Worm (Caenorhabditis elegans) whole organism, mixed stage, embryonic: Measurements from ENCODE around the gene mthf-1.
A peak's percentile ranks its signal among the peaks of the same experiment; 100 is the strongest.

ENCODE experiments used
- M03D4.4 ChIP-seq: sonication (generic microtip); optimal IDR thresholded peaks from 2 replicates; lab custom pipeline; 2017; ENCODE audit warnings: mild to moderate bottlenecking, missing genetic modification characterization, missing compliant biosample characterization
- bed-3 ChIP-seq: fragments of 200-800 bp; sonication (Bioruptor generic); optimal IDR thresholded peaks from 3 replicates; lab custom pipeline; 2018; ENCODE audit warnings: mild to moderate bottlenecking, missing genetic modification characterization, moderate library complexity, missing compliant biosample characterization
- blmp-1 ChIP-seq: fragments of 150-350 bp; optimal IDR thresholded peaks from 2 replicates; lab custom pipeline; 2014; ENCODE audit warnings: missing biosample characterization, missing genetic modification characterization
- ceh-39 ChIP-seq: fragments of 150-350 bp; optimal IDR thresholded peaks from 2 replicates; lab custom pipeline; 2014; ENCODE audit warnings: missing biosample characterization, missing genetic modification characterization
- ceh-43 ChIP-seq: fragments of 200-800 bp; sonication (Bioruptor generic); optimal IDR thresholded peaks from 2 replicates; lab custom pipeline; 2018; ENCODE audit warnings: mild to moderate bottlenecking, missing genetic modification characterization, moderate library complexity, missing compliant biosample characterization
- ceh-83 ChIP-seq: fragments of 200-800 bp; sonication (Bioruptor generic); optimal IDR thresholded peaks from 2 replicates; lab custom pipeline; 2018; ENCODE audit warnings: mild to moderate bottlenecking, missing genetic modification characterization, missing compliant biosample characterization
- ces-1 ChIP-seq: fragments of 150-350 bp; optimal IDR thresholded peaks from 2 replicates; lab custom pipeline; 2014; ENCODE audit warnings: missing biosample characterization, missing genetic modification reagents, missing genetic modification characterization
- cnd-1 ChIP-seq: fragments of 200-800 bp; sonication (Bioruptor generic); optimal IDR thresholded peaks from 2 replicates; lab custom pipeline; 2018; ENCODE audit warnings: mild to moderate bottlenecking, missing genetic modification characterization, missing compliant biosample characterization
- drap-1 ChIP-seq: fragments of 200-800 bp; sonication (Bioruptor generic); optimal IDR thresholded peaks from 3 replicates; lab custom pipeline; 2018; ENCODE audit warnings: mild to moderate bottlenecking, missing genetic modification characterization, missing compliant biosample characterization
- elt-1 ChIP-seq: sonication (generic microtip); optimal IDR thresholded peaks from 2 replicates; lab custom pipeline; 2017; ENCODE audit warnings: missing genetic modification characterization, mild to moderate bottlenecking, missing compliant biosample characterization, antibody characterized with exemption, moderate library complexity, borderline replicate concordance; ENCODE audit not compliant: insufficient read depth
- elt-3 ChIP-seq: fragments of 150-350 bp; optimal IDR thresholded peaks from 2 replicates; lab custom pipeline; 2014; ENCODE audit warnings: missing biosample characterization, missing genetic modification characterization
- flh-1 ChIP-seq: fragments of 200-800 bp; sonication (Bioruptor generic); optimal IDR thresholded peaks from 2 replicates; lab custom pipeline; 2018; ENCODE audit warnings: mild to moderate bottlenecking, missing genetic modification characterization, moderate library complexity, missing compliant biosample characterization
- ham-2 ChIP-seq: fragments of 200-800 bp; sonication (Bioruptor generic); optimal IDR thresholded peaks from 2 replicates; lab custom pipeline; 2018; ENCODE audit warnings: mild to moderate bottlenecking, missing genetic modification characterization, missing compliant biosample characterization
- hlh-1 ChIP-seq: fragments of 150-350 bp; optimal IDR thresholded peaks from 2 replicates; lab custom pipeline; 2014; ENCODE audit warnings: missing biosample characterization, missing genetic modification reagents, missing genetic modification characterization
- lin-13 ChIP-seq: fragments of 150-350 bp; optimal IDR thresholded peaks from 2 replicates; lab custom pipeline; 2014; ENCODE audit warnings: missing biosample characterization, missing genetic modification characterization
- lin-32 ChIP-seq: fragments of 200-800 bp; sonication (Bioruptor generic); optimal IDR thresholded peaks from 2 replicates; lab custom pipeline; 2018; ENCODE audit warnings: mild to moderate bottlenecking, missing genetic modification characterization, missing compliant biosample characterization
- lsy-2 ChIP-seq: fragments of 150-350 bp; optimal IDR thresholded peaks from 2 replicates; lab custom pipeline; 2014; ENCODE audit warnings: missing biosample characterization, missing genetic modification characterization
- mab-5 ChIP-seq: fragments of 150-350 bp; optimal IDR thresholded peaks from 2 replicates; lab custom pipeline; 2014; ENCODE audit warnings: missing biosample characterization, missing genetic modification characterization
- mep-1 ChIP-seq: fragments of 150-350 bp; optimal IDR thresholded peaks from 2 replicates; lab custom pipeline; 2017; ENCODE audit warnings: missing biosample characterization, missing genetic modification reagents, missing genetic modification characterization, inconsistent platforms
- mls-2 ChIP-seq: sonication (generic microtip); optimal IDR thresholded peaks from 2 replicates; lab custom pipeline; 2016; ENCODE audit warnings: mild to moderate bottlenecking, missing genetic modification characterization, moderate library complexity, missing compliant biosample characterization
- nhr-12 ChIP-seq: fragments of 150-350 bp; optimal IDR thresholded peaks from 2 replicates; lab custom pipeline; 2014; ENCODE audit warnings: missing biosample characterization, missing genetic modification characterization
- nhr-2 ChIP-seq: fragments of 150-350 bp; optimal IDR thresholded peaks from 2 replicates; lab custom pipeline; 2014; ENCODE audit warnings: missing biosample characterization, missing genetic modification characterization
- nhr-237 ChIP-seq: fragments of 150-350 bp; optimal IDR thresholded peaks from 2 replicates; lab custom pipeline; 2014; ENCODE audit warnings: missing biosample characterization, missing genetic modification characterization
- nhr-28 ChIP-seq: fragments of 150-350 bp; optimal IDR thresholded peaks from 2 replicates; lab custom pipeline; 2014; ENCODE audit warnings: missing biosample characterization, missing genetic modification characterization
- nhr-76 ChIP-seq: sonication (generic microtip); optimal IDR thresholded peaks from 2 replicates; lab custom pipeline; 2017; ENCODE audit warnings: missing biosample characterization, missing genetic modification characterization
- pha-4 ChIP-seq: fragments of 150-350 bp; optimal IDR thresholded peaks from 2 replicates; lab custom pipeline; 2018; ENCODE audit warnings: missing biosample characterization, missing genetic modification reagents, missing genetic modification characterization
- sem-2 ChIP-seq: fragments of 200-800 bp; sonication (Bioruptor generic); optimal IDR thresholded peaks from 2 replicates; lab custom pipeline; 2018; ENCODE audit warnings: mild to moderate bottlenecking, missing genetic modification characterization, missing compliant biosample characterization
- snpc-4 ChIP-seq: fragments of 150-350 bp; optimal IDR thresholded peaks from 2 replicates; lab custom pipeline; 2014; ENCODE audit warnings: missing biosample characterization, missing genetic modification characterization
- sptf-1 ChIP-seq: sonication (generic microtip); optimal IDR thresholded peaks from 2 replicates; lab custom pipeline; 2017; ENCODE audit warnings: mild to moderate bottlenecking, missing genetic modification characterization, moderate library complexity, missing compliant biosample characterization
- tbx-8 ChIP-seq: fragments of 200-800 bp; sonication (Bioruptor generic); optimal IDR thresholded peaks from 2 replicates; lab custom pipeline; 2018; ENCODE audit warnings: mild to moderate bottlenecking, missing genetic modification characterization, moderate library complexity, missing compliant biosample characterization
- unc-39 ChIP-seq: fragments of 150-350 bp; optimal IDR thresholded peaks from 2 replicates; lab custom pipeline; 2014; ENCODE audit warnings: missing biosample characterization, missing genetic modification characterization
- unc-62 ChIP-seq: fragments of 150-350 bp; optimal IDR thresholded peaks from 2 replicates; lab custom pipeline; 2014; ENCODE audit warnings: missing biosample characterization, missing genetic modification reagents, missing genetic modification characterization
- zip-8 ChIP-seq: fragments of 150-350 bp; optimal IDR thresholded peaks from 2 replicates; lab custom pipeline; 2014; ENCODE audit warnings: missing biosample characterization, missing genetic modification characterization
- ztf-11 ChIP-seq: fragments of 150-350 bp; optimal IDR thresholded peaks from 2 replicates; lab custom pipeline; 2014; ENCODE audit warnings: missing biosample characterization, missing genetic modification characterization

Gene mthf-1

DNA sequence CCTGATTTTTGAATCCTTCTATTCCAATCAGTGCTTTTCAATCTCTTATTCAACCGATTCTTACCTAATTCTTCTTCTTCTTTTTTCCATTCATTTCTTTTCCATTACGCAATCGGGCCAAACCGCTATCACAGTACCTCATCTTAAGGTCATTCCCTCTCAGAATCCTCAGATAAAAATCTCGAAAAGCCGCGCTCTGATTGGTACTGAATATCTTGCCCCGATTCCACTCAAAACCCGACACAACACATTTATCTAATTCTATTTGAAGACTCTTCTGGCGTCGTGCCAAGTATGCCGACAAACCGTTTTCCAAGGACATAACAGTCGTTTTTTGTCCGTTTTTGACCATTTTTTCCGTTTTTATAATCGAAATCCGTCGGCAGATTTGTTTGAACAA is 24.3 kb upstream of the mthf-1 start:
- TF ChIP-seq zip-8 (tag; lab: Kevin White, UChicago) (peak; percentile 36), elt-1 (tag; lab: Kevin White, UChicago) (peak; percentile 97), nhr-2 (tag; lab: Kevin White, UChicago) (no peak)
- TF ChIP-seq, all 35 proteins: peak for 2

DNA sequence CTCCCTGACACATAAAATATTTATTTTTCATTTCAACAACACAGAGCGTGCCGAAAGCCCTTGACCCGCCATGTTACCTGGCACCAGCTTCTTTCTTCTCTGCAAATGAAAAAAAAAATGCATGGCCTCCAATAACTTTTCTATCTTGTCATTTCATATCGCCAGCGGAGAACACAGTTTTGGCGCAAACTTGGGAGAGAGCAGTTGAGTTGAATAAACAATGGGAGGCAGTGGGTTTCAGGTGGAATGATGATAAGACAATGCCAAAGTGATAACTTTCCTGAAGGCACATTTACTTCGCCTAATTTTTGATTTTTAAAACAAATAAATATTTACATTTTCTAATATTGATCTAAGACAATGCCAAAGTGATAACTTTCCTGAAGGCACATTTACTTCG is 23.6 kb upstream of the mthf-1 start:
- TF ChIP-seq unc-39 (tag; lab: Kevin White, UChicago) (no peak), M03D4.4 (no peak), mab-5 (no peak), ztf-11 (tag; lab: Kevin White, UChicago) (no peak), sptf-1 (tag; lab: Kevin White, UChicago) (no peak), mep-1 (tag; lab: Kevin White, UChicago) (no peak), lin-13 (tag; lab: Kevin White, UChicago) (no peak), elt-1 (tag; lab: Kevin White, UChicago) (no peak), snpc-4 (no peak), bed-3 (no peak), mls-2 (tag; lab: Kevin White, UChicago) (no peak), nhr-76 (tag; lab: Kevin White, UChicago) (no peak)

DNA sequence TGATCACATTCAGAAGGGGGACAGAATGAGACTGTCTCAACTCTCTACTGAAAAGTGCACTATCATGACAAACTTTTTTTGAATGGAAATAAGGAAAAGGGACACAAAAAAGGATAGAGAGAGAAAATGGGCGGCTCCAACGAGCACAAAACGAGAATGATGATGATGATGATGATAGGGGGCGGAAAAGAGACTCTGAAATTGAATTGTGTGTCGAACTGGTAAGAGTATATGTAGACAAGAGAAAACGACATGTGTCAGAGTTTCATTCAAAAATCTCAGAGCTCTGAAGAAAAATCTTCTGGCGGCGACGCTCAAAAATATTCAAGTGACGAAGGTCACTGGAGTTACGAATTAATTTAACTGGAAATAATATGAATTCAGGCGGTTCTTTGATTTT is 17.7 kb upstream of the mthf-1 start:
- TF ChIP-seq ces-1 (GFP tag; lab: Kevin White, UChicago) (peak; percentile 52), nhr-28 (no peak), ceh-39 (no peak), pha-4 (no peak), flh-1 (GFP tag; lab: Kevin White, UChicago) (no peak)

- no peak for TF ChIP-seq snpc-4
- TF ChIP-seq ces-1 (GFP tag; lab: Kevin White, UChicago) = peak; percentile 5
Observed at ce11 chrII:7794222-7794621, 16.6 kb upstream of the mthf-1 start, which contains the start of gene glr-4. Gene glr-4, minus strand, starts transcription at chrII:7794322.

DNA sequence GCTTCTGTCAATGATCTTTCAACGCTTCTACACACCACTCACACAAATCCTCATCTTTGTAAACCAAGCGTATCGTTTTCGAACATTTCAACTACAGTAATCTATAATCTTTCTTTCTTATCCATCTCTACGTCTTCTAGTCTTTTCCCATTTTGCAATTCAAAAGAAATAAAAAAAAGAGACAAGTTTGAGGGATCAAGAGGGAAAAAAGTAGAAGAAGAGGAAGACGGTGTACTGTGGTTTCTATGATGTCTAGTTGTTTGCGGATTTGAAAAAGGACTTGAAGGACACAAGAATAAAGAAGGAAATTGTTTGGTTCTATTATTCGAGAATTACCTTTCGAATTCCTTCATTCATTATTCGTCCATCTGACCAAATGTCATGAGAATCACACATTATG is 14.9 kb upstream of the mthf-1 start:
- TF ChIP-seq zip-8 (tag; lab: Kevin White, UChicago) (no peak), lsy-2 (tag; lab: Kevin White, UChicago) (no peak), mab-5 (no peak), hlh-1 (tag; lab: Kevin White, UChicago) (no peak), sptf-1 (tag; lab: Kevin White, UChicago) (no peak), unc-62 (GFP tag; lab: Kevin White, UChicago) (no peak), ceh-83 (GFP tag; lab: Kevin White, UChicago) (no peak), blmp-1 (tag; lab: Kevin White, UChicago) (no peak), ham-2 (no peak), nhr-12 (tag; lab: Kevin White, UChicago) (no peak), tbx-8 (GFP tag; lab: Kevin White, UChicago) (no peak), nhr-28 (no peak), M03D4.4 (no peak), drap-1 (GFP tag; lab: Kevin White, UChicago) (no peak), ceh-39 (no peak), cnd-1 (tag; lab: Kevin White, UChicago) (no peak), mls-2 (tag; lab: Kevin White, UChicago) (no peak), lin-32 (no peak)

DNA sequence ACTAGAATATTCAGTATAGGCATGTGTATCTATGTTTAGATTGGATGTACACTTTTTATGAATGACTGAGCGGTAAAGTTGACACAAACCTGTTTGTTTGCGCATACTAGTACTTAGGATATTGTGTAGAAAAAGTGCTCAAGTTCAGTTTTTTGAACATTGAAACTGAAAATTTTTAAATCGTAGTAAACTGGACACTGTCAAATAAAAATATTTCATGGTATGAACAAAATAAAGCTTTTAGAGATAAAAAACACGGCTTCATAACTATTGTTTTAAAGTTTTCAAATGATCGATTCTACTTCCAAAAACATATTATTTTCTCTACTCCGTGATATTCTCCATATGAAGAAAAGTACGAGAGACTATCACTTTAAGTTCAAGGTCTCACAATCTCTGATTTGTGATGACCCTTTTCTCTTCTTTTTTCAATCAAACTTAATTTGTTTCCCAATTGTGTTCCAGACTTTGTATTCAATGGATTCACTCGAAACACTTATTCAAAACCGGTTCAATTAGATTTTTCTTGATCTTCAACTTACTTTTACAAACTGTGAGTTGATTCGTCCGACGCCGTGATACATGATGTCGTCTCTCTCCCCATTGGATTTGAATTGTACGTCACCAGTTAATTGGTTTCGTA is 13.9 kb upstream of the mthf-1 start:
- TF ChIP-seq sem-2 (GFP tag; lab: Kevin White, UChicago) (no peak), nhr-12 (tag; lab: Kevin White, UChicago) (no peak), elt-3 (tag; lab: Kevin White, UChicago) (no peak), unc-39 (tag; lab: Kevin White, UChicago) (no peak), ham-2 (no peak), nhr-76 (tag; lab: Kevin White, UChicago) (no peak), M03D4.4 (no peak), zip-8 (tag; lab: Kevin White, UChicago) (no peak), hlh-1 (tag; lab: Kevin White, UChicago) (no peak), nhr-28 (no peak), flh-1 (GFP tag; lab: Kevin White, UChicago) (no peak), ceh-43 (GFP tag; lab: Kevin White, UChicago) (no peak), mab-5 (no peak), lin-13 (tag; lab: Kevin White, UChicago) (no peak), lin-32 (no peak), nhr-237 (tag; lab: Kevin White, UChicago) (no peak), mls-2 (tag; lab: Kevin White, UChicago) (no peak)
